Worm (Caenorhabditis elegans): ENCODE results near the gene C07D10.5.

- TF ChIP-seq W03F9.2 (tag; optimal IDR thresholded peaks at IDR 0.05) (no peak), dao-5 (tag; optimal IDR thresholded peaks at IDR 0.05) (no peak)
Observed at ce11 chrII:7420157-7420556, 38.8 kb downstream of the C07D10.5 start.
